Worm (Caenorhabditis elegans) whole organism, early embryonic: Measurements from ENCODE around the gene tmem-184.

Experiments
- aly-1 ChIP-seq: sonication (generic microtip); optimal IDR thresholded peaks from 2 replicates; lab custom pipeline; 2016; ENCODE audit warnings: missing genetic modification characterization, missing compliant biosample characterization
- ama-1 ChIP-seq: fragments of 150-350 bp; optimal IDR thresholded peaks from 2 replicates; lab custom pipeline; 2014
- ets-7 ChIP-seq: sonication (generic microtip); optimal IDR thresholded peaks from 2 replicates; lab custom pipeline; 2016; ENCODE audit warnings: missing genotype, missing genetic modification characterization, missing compliant biosample characterization
- flt-1 ChIP-seq: fragments of 200-800 bp; sonication (Bioruptor generic); IDR thresholded peaks from 2 replicates; pipeline ENCODE4 v1.3.6; 2022; ENCODE audit warnings: missing genetic modification characterization, missing compliant biosample characterization
- scrt-1 ChIP-seq: fragments of 200-800 bp; sonication (Bioruptor generic); IDR thresholded peaks from 2 replicates; pipeline ENCODE4 v1.3.6; 2022; ENCODE audit warnings: missing genetic modification characterization, missing compliant biosample characterization
- sea-1 ChIP-seq: fragments of 200-800 bp; sonication (Bioruptor generic); conservative IDR thresholded peaks from 2 replicates; pipeline ENCODE4 v1.3.6; 2022; ENCODE audit warnings: missing genetic modification characterization, missing compliant biosample characterization
- tbx-11 ChIP-seq: fragments of 200-800 bp; sonication (Bioruptor generic); IDR thresholded peaks from 2 replicates; pipeline ENCODE4 v1.3.6; 2022; ENCODE audit warnings: missing genetic modification characterization, missing compliant biosample characterization

DNA sequence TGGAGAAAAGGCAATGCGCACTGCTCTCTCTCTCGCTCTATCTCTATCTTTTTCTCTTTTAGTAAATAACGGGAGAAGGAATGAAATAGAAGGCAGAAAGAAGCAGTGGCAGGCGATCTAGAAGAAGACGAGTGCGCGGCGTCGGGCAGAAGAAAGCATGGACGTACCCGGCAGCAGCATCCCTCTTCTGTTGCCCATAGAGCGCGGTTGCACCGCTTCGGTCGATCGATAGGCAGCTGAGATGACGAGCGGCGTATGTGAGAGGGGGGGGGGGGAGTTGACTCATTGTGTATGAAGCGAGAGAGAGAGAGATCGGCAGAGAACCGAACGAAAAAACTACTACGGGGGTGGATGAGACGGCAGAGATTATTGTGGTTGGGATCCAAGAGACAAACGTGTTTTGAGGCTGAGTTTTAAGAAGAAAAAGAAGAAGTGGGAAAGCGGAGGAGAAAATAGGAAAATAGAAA, 1.5 kb upstream of the tmem-184 start:
- TF ChIP-seq scrt-1 (0 out of 2 replicates have a peak, but pooled peaks have one; percentile 35), flt-1 (GFP tag; lab: Robert Waterston, UW) (no peak), ets-7 (tag; lab: Kevin White, UChicago) (no peak), ama-1 (lab: Kevin White, UChicago) (no peak), tbx-11 (GFP tag; lab: Robert Waterston, UW) (no peak), sea-1 (GFP tag; lab: Robert Waterston, UW) (peak; percentile 8; the same call in 1 of the 2 replicates), aly-1 (peak; percentile 4)
